Worm (Caenorhabditis elegans): ENCODE results near the gene R09D1.14.

R09D1.14 gene

ce11 chrII:9493242-9494058 is 34.1 kb upstream of the R09D1.14 start:
- TF ChIP-seq npax-4 (tag; optimal IDR thresholded peaks at IDR 0.05) (no peak), ceh-18 (tag; optimal IDR thresholded peaks at IDR 0.05) (no peak), pax-1 (tag; optimal IDR thresholded peaks at IDR 0.05) (no peak), ceh-48 (tag; optimal IDR thresholded peaks at IDR 0.05) (no peak), zip-5 (tag; optimal IDR thresholded peaks at IDR 0.05) (no peak), elt-2 (tag; optimal IDR thresholded peaks at IDR 0.05) (no peak), ceh-19 (GFP tag; optimal IDR thresholded peaks at IDR 0.05) (no peak), nhr-232 (tag; optimal IDR thresholded peaks at IDR 0.05) (no peak), K02D7.2 (tag; optimal IDR thresholded peaks at IDR 0.05) (no peak), ref-2 (tag; optimal IDR thresholded peaks at IDR 0.05) (no peak), ceh-6 (GFP tag; optimal IDR thresholded peaks at IDR 0.05) (no peak), dmd-4 (tag; optimal IDR thresholded peaks at IDR 0.05; ENCODE audit: borderline replicate concordance) (no peak), fkh-6 (tag; optimal IDR thresholded peaks at IDR 0.05) (no peak), pag-3 (tag; optimal IDR thresholded peaks at IDR 0.05; ENCODE audit: borderline replicate concordance) (no peak), unc-55 (GFP tag; optimal IDR thresholded peaks at IDR 0.05) (no peak), ceh-31 (tag; optimal IDR thresholded peaks at IDR 0.05) (no peak), unc-3 (GFP tag; conservative IDR thresholded peaks at IDR 0.05) (no peak), unc-3 (tag; optimal IDR thresholded peaks at IDR 0.05) (no peak), tbx-2 (tag; optimal IDR thresholded peaks at IDR 0.05) (no peak), unc-42 (tag; optimal IDR thresholded peaks at IDR 0.05) (no peak)

- TF ChIP-seq C38D4.7 (GFP tag; optimal IDR thresholded peaks at IDR 0.05) (no peak), ref-2 (tag; optimal IDR thresholded peaks at IDR 0.05) (peak; percentile 60), K02D7.2 (tag; optimal IDR thresholded peaks at IDR 0.05) (no peak), nhr-11 (tag; optimal IDR thresholded peaks at IDR 0.05) (no peak), tbx-2 (tag; optimal IDR thresholded peaks at IDR 0.05) (peak; percentile 31), T23F11.4 (GFP tag; optimal IDR thresholded peaks at IDR 0.05) (no peak), dmd-4 (tag; optimal IDR thresholded peaks at IDR 0.05; ENCODE audit: borderline replicate concordance) (no peak), lim-6 (tag; optimal IDR thresholded peaks at IDR 0.05) (no peak), unc-3 (GFP tag; conservative IDR thresholded peaks at IDR 0.05) (no peak), unc-3 (tag; optimal IDR thresholded peaks at IDR 0.05) (no peak), pha-4 (tag; optimal IDR thresholded peaks at IDR 0.05) (no peak), npax-4 (tag; optimal IDR thresholded peaks at IDR 0.05) (no peak), ceh-6 (GFP tag; optimal IDR thresholded peaks at IDR 0.05) (no peak), ceh-30 (tag; optimal IDR thresholded peaks at IDR 0.05) (no peak), eyg-1 (tag; optimal IDR thresholded peaks at IDR 0.05) (no peak), nhr-232 (tag; optimal IDR thresholded peaks at IDR 0.05) (no peak), ceh-14 (tag; optimal IDR thresholded peaks at IDR 0.05) (no peak), sox-4 (tag; optimal IDR thresholded peaks at IDR 0.05) (no peak), ama-1 (optimal IDR thresholded peaks at IDR 0.05) (no peak), ets-4 (tag; optimal IDR thresholded peaks at IDR 0.05) (no peak), ceh-48 (tag; optimal IDR thresholded peaks at IDR 0.05) (no peak), ceh-18 (tag; optimal IDR thresholded peaks at IDR 0.05) (no peak), gmeb-2 (tag; optimal IDR thresholded peaks at IDR 0.05) (no peak), C08G9.2 (tag; optimal IDR thresholded peaks at IDR 0.05) (no peak), elt-2 (tag; optimal IDR thresholded peaks at IDR 0.05) (peak; percentile 48), K09A11.1 (tag; optimal IDR thresholded peaks at IDR 0.05; ENCODE audit: insufficient read depth) (no peak), ceh-31 (tag; optimal IDR thresholded peaks at IDR 0.05) (peak; percentile 29), pqm-1 (tag; optimal IDR thresholded peaks at IDR 0.05) (no peak), hlh-30 (tag; optimal IDR thresholded peaks at IDR 0.05; ENCODE audit: insufficient read depth) (no peak), F13H6.1 (tag; optimal IDR thresholded peaks at IDR 0.05) (no peak), che-1 (tag; optimal IDR thresholded peaks at IDR 0.05) (no peak), tbx-7 (tag; optimal IDR thresholded peaks at IDR 0.05) (no peak), lin-11 (tag; optimal IDR thresholded peaks at IDR 0.05) (no peak), Y22D7AL.16 (tag; optimal IDR thresholded peaks at IDR 0.05) (no peak), fkh-10 (GFP tag; optimal IDR thresholded peaks at IDR 0.05) (no peak), madf-2 (tag; optimal IDR thresholded peaks at IDR 0.05) (no peak), zip-5 (tag; optimal IDR thresholded peaks at IDR 0.05) (no peak), pha-2 (tag; optimal IDR thresholded peaks at IDR 0.05) (no peak), hlh-13 (GFP tag; optimal IDR thresholded peaks at IDR 0.05) (no peak), ceh-24 (tag; optimal IDR thresholded peaks at IDR 0.05) (no peak), pag-3 (tag; optimal IDR thresholded peaks at IDR 0.05; ENCODE audit: borderline replicate concordance) (no peak), rnt-1 (tag; optimal IDR thresholded peaks at IDR 0.05) (peak; percentile 52), hlh-8 (tag; optimal IDR thresholded peaks at IDR 0.05) (peak; percentile 31), unc-42 (tag; optimal IDR thresholded peaks at IDR 0.05) (no peak)
Observed at ce11 chrII:9491045-9491444, 31.7 kb upstream of the R09D1.14 start.
